Worm (Caenorhabditis elegans): ENCODE data around the gene clec-126.
"Not testable (repeated sequence)": the region's sequence is repeated elsewhere in the genome, so short reads cannot be mapped to it uniquely, and the experiment has no call there.

Gene clec-126

ce11 chrII:3482231-3482630, 37.1 kb upstream of the clec-126 start, which contains the start of gene smu-2 (continued):
- TF ChIP-seq sem-2 (GFP tag; optimal IDR thresholded peaks at IDR 0.05) = no peak
- no peak for TF ChIP-seq M03D4.4 (tag; optimal IDR thresholded peaks at IDR 0.05)
- TF ChIP-seq ceh-39 (tag; optimal IDR thresholded peaks at IDR 0.05) = no peak
- no peak for TF ChIP-seq snpc-4 (tag; optimal IDR thresholded peaks at IDR 0.05)
- no peak for TF ChIP-seq nhr-12 (tag; optimal IDR thresholded peaks at IDR 0.05)

DNA sequence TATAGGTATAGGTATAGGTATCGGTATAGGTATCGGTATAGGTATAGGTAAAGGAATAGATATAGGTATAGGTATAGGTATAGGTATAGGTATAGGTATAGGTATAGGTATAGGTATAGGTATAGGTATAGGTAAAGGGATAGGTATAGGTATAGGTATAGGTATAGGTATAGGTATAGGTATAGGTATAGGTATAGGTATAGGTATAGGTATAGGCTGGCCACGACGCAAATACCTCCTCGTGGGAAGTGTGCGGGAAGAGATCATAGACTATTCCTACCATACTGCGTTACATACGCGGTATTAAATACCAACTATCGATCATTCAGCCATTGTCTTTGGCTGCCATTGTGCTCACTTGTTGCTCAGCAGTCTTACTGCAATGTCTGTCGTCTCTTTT, 28.5 kb upstream of the clec-126 start, which contains the start of gene fbxb-112:
TSS of gene fbxb-112 (plus strand) at position 301 of the 400 bp plus-strand sequence.
- TF ChIP-seq sem-2 (GFP tag; optimal IDR thresholded peaks at IDR 0.05); ceh-43 (GFP tag; optimal IDR thresholded peaks at IDR 0.05); lsy-2 (tag; optimal IDR thresholded peaks at IDR 0.05): not testable (repeated sequence)

DNA sequence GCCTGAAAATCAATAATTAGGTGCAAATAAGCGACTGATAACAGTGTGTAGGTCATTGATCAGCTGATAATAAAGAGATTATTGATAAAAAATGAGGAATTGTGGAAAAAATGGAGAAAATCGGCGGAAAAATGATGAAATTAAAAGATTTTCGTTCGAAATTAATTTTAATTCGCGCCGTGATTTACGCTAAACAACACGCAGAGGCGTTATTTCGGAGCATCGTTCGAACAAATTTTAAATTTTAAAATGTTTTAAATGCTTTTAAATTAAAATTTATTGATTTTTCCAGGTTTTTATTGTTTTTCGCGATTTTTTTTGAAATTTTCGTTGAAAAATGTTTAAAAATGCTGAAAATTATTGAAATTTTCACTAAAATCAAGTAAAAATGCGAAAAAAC, 19.9 kb upstream of the clec-126 start, which contains the start of gene Y49F6B.9:
TSS of gene Y49F6B.9 (minus strand) at position 2 of the 400 bp plus-strand sequence.
- no peak for TF ChIP-seq flh-1 (GFP tag; optimal IDR thresholded peaks at IDR 0.05)

ce11 chrII:3500373-3500772, 18.9 kb upstream of the clec-126 start:
- TF ChIP-seq M03D4.4 (tag; optimal IDR thresholded peaks at IDR 0.05) = no peak
- no peak for TF ChIP-seq unc-39 (tag; optimal IDR thresholded peaks at IDR 0.05)
- TF ChIP-seq ztf-11 (tag; optimal IDR thresholded peaks at IDR 0.05) = no peak
- no peak for TF ChIP-seq drap-1 (GFP tag; optimal IDR thresholded peaks at IDR 0.05)
- TF ChIP-seq elt-1 (tag; optimal IDR thresholded peaks at IDR 0.05; ENCODE audit: borderline replicate concordance, insufficient read depth) = no peak
- TF ChIP-seq nhr-76 (tag; optimal IDR thresholded peaks at IDR 0.05) = no peak
- no peak for TF ChIP-seq ham-2 (GFP tag; optimal IDR thresholded peaks at IDR 0.05)
- no peak for TF ChIP-seq ceh-43 (GFP tag; optimal IDR thresholded peaks at IDR 0.05)
- TF ChIP-seq sptf-1 (tag; optimal IDR thresholded peaks at IDR 0.05) = no peak
- TF ChIP-seq nhr-237 (tag; optimal IDR thresholded peaks at IDR 0.05) = no peak
- no peak for TF ChIP-seq mls-2 (tag; optimal IDR thresholded peaks at IDR 0.05)
- TF ChIP-seq flh-1 (GFP tag; optimal IDR thresholded peaks at IDR 0.05) = no peak

ce11 chrII:3502011-3502410, 17.3 kb upstream of the clec-126 start:
- no peak for TF ChIP-seq elt-1 (tag; optimal IDR thresholded peaks at IDR 0.05; ENCODE audit: borderline replicate concordance, insufficient read depth)
- no peak for TF ChIP-seq nhr-237 (tag; optimal IDR thresholded peaks at IDR 0.05)
- no peak for TF ChIP-seq blmp-1 (tag; optimal IDR thresholded peaks at IDR 0.05)
- TF ChIP-seq unc-39 (tag; optimal IDR thresholded peaks at IDR 0.05) = no peak
- no peak for TF ChIP-seq tbx-8 (GFP tag; optimal IDR thresholded peaks at IDR 0.05)
- TF ChIP-seq bed-3 (GFP tag; optimal IDR thresholded peaks at IDR 0.05) = no peak
- TF ChIP-seq elt-3 (tag; optimal IDR thresholded peaks at IDR 0.05) = no peak
- TF ChIP-seq ztf-11 (tag; optimal IDR thresholded peaks at IDR 0.05) = no peak
- no peak for TF ChIP-seq pha-4 (tag; optimal IDR thresholded peaks at IDR 0.05)

DNA sequence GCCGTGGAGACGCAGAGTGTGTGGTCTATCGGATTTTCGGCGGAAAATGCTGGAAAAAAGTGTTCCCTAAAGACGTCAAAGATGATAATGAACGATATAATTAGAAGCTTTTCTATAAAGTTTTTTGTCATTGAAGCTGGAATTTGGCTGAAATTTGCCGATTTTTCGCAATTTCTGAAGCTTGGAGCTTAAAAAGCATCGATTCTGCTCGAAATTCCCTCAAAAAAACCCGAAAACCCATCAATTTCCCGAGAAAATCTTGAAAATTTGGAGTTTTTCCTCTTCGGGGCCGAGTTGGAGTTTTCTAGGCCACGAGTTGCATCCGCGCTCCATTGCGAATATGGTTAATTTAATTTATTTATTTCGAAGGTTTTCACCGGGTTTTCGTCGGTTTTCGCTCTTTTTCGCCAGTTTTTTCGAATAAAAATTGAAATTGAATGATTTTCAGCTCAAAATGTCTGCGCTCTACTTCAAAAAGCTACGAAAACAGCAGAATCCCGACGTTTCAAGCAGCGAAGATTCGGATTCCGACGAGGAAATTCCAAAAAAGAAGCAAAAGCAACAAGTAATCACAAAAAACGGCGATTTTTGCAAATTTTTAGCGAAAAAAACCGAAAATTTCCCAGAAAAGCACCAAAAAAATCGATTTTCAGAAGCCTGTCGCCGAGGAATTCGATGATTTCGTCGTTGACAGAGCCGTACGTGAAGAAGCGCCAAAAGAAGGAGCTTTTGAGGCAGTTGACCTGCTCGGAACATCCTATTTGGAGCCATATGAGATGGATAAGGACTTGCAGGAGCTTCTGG, 16.6 kb upstream of the clec-126 start, which contains the start of the genes col-71 and Y49F6B.2:
TSS of gene col-71 (minus strand) at position 51 of the 804 bp plus-strand sequence.
TSS of gene Y49F6B.2 (plus strand) at position 449 of the 804 bp plus-strand sequence.
- peak; percentile 99 for TF ChIP-seq ces-1 (GFP tag; optimal IDR thresholded peaks at IDR 0.05)
- TF ChIP-seq elt-1 (tag; optimal IDR thresholded peaks at IDR 0.05; ENCODE audit: borderline replicate concordance, insufficient read depth) = no peak
- no peak for TF ChIP-seq blmp-1 (tag; optimal IDR thresholded peaks at IDR 0.05)
- TF ChIP-seq nhr-28 (tag; optimal IDR thresholded peaks at IDR 0.05) = no peak
- no peak for TF ChIP-seq flh-1 (GFP tag; optimal IDR thresholded peaks at IDR 0.05)
- TF ChIP-seq ceh-39 (tag; optimal IDR thresholded peaks at IDR 0.05) = peak; percentile 5
- peak; percentile 48 for TF ChIP-seq cnd-1 (tag; optimal IDR thresholded peaks at IDR 0.05)
- no peak for TF ChIP-seq M03D4.4 (tag; optimal IDR thresholded peaks at IDR 0.05)
- no peak for TF ChIP-seq unc-39 (tag; optimal IDR thresholded peaks at IDR 0.05)
- peak; percentile 53 for TF ChIP-seq mls-2 (tag; optimal IDR thresholded peaks at IDR 0.05)
- no peak for TF ChIP-seq snpc-4 (tag; optimal IDR thresholded peaks at IDR 0.05)
- TF ChIP-seq ztf-11 (tag; optimal IDR thresholded peaks at IDR 0.05) = no peak
- TF ChIP-seq unc-62 (GFP tag; optimal IDR thresholded peaks at IDR 0.05) = no peak
- peak; percentile 46 for TF ChIP-seq nhr-237 (tag; optimal IDR thresholded peaks at IDR 0.05)
- no peak for TF ChIP-seq sem-2 (GFP tag; optimal IDR thresholded peaks at IDR 0.05)
- peak; percentile 21 for TF ChIP-seq tbx-8 (GFP tag; optimal IDR thresholded peaks at IDR 0.05)
- TF ChIP-seq nhr-2 (tag; optimal IDR thresholded peaks at IDR 0.05) = no peak
- TF ChIP-seq unc-120 (tag; optimal IDR thresholded peaks at IDR 0.05; ENCODE audit: poor library complexity, severe bottlenecking) = peak; percentile 25
- TF ChIP-seq elt-3 (tag; optimal IDR thresholded peaks at IDR 0.05) = no peak
- TF ChIP-seq zip-8 (tag; optimal IDR thresholded peaks at IDR 0.05) = no peak
- peak; percentile 58 for TF ChIP-seq mep-1 (tag; optimal IDR thresholded peaks at IDR 0.05)
- no peak for TF ChIP-seq ceh-83 (GFP tag; optimal IDR thresholded peaks at IDR 0.05)
- TF ChIP-seq pha-4 (tag; optimal IDR thresholded peaks at IDR 0.05) = peak; percentile 46
- TF ChIP-seq nhr-12 (tag; optimal IDR thresholded peaks at IDR 0.05) = no peak
- no peak for TF ChIP-seq lin-32 (GFP tag; optimal IDR thresholded peaks at IDR 0.05)
- peak; percentile 65 for TF ChIP-seq mab-5 (tag; optimal IDR thresholded peaks at IDR 0.05)
- no peak for TF ChIP-seq ham-2 (GFP tag; optimal IDR thresholded peaks at IDR 0.05)
- peak; percentile 73 for TF ChIP-seq lin-13 (tag; optimal IDR thresholded peaks at IDR 0.05)
- TF ChIP-seq bed-3 (GFP tag; optimal IDR thresholded peaks at IDR 0.05) = peak; percentile 9
- peak; percentile 51 for TF ChIP-seq lsy-2 (tag; optimal IDR thresholded peaks at IDR 0.05)
- TF ChIP-seq hlh-1 (tag; optimal IDR thresholded peaks at IDR 0.05) = no peak
- no peak for TF ChIP-seq nhr-76 (tag; optimal IDR thresholded peaks at IDR 0.05)
- peak; percentile 68 for TF ChIP-seq sptf-1 (tag; optimal IDR thresholded peaks at IDR 0.05)
- no peak for TF ChIP-seq drap-1 (GFP tag; optimal IDR thresholded peaks at IDR 0.05)

Measured in whole organism, mixed stage, embryonic.